Worm (Caenorhabditis elegans): ENCODE data around the gene nhr-133.

ce11 chrV:2249310-2249709 lies 37.4 kb upstream of the nhr-133 start, which contains the start of gene cyp-33C6:
- no peak for TF ChIP-seq unc-62 (GFP tag; optimal IDR thresholded peaks at IDR 0.05)
- TF ChIP-seq nhr-129 (tag; optimal IDR thresholded peaks at IDR 0.05): no peak
- no peak for TF ChIP-seq nhr-237 (tag; optimal IDR thresholded peaks at IDR 0.05)
- TF ChIP-seq nhr-6 (tag; optimal IDR thresholded peaks at IDR 0.05): no peak
- no peak for TF ChIP-seq nhr-11 (tag; optimal IDR thresholded peaks at IDR 0.05)
- no peak for TF ChIP-seq ztf-11 (tag; optimal IDR thresholded peaks at IDR 0.05)
- no peak for TF ChIP-seq ceh-16 (tag; optimal IDR thresholded peaks at IDR 0.05)
- TF ChIP-seq lin-11 (tag; optimal IDR thresholded peaks at IDR 0.05): no peak
- TF ChIP-seq dmd-4 (tag; optimal IDR thresholded peaks at IDR 0.05): no peak
- no peak for TF ChIP-seq nhr-77 (tag; optimal IDR thresholded peaks at IDR 0.05)
- TF ChIP-seq zag-1 (tag; optimal IDR thresholded peaks at IDR 0.05): no peak
- TF ChIP-seq ama-1 (optimal IDR thresholded peaks at IDR 0.05): no peak
- no peak for TF ChIP-seq mdl-1 (tag; optimal IDR thresholded peaks at IDR 0.05)
